Comparison of ENCODE assay signal across 1 fruit fly cellular context in genomic region chrX:21072953-21073352, dm6.
TF ChIP-seq lines count a peak whose summit lies in the region.

No protein-coding gene starts in this region.

TF ChIP-seq in whole organism, embryonic, 481 proteins besides CTCF, POLR2A, EP300 and RAD21 (continued from another document):
- TF ChIP-seq CG1603 (tag; optimal IDR thresholded peaks at IDR 0.05; lab: Kevin White, UChicago), result peak; percentile 37
- no peak for TF ChIP-seq Dp (GFP tag; optimal IDR thresholded peaks at IDR 0.05; lab: Kevin White, UChicago)
- peak; percentile 14 for TF ChIP-seq Xbp1 (GFP tag; optimal IDR thresholded peaks at IDR 0.05; lab: Kevin White, UChicago)
- TF ChIP-seq Med (GFP tag; lab: Kevin White, UChicago), result peak; percentile 68
- TF ChIP-seq Camta (GFP tag; optimal IDR thresholded peaks at IDR 0.05; lab: Kevin White, UChicago), result no peak
- peak; percentile 35 for TF ChIP-seq dmrt99B (tag; optimal IDR thresholded peaks at IDR 0.05; lab: Kevin White, UChicago)
- no peak for TF ChIP-seq ase (GFP tag; IDR thresholded peaks at IDR 0.05; lab: Robert Waterston, UW)
- TF ChIP-seq Bteb2 (GFP tag; optimal IDR thresholded peaks at IDR 0.05; lab: Kevin White, UChicago), result no peak
- peak; percentile 17 for TF ChIP-seq CG2712 (tag; optimal IDR thresholded peaks at IDR 0.05; lab: Kevin White, UChicago)
- TF ChIP-seq stwl (tag; optimal IDR thresholded peaks at IDR 0.05; lab: Kevin White, UChicago), result no peak
- no peak for TF ChIP-seq Taf1 (GFP tag; IDR thresholded peaks at IDR 0.05; lab: Robert Waterston, UW)
- TF ChIP-seq trem (tag; optimal IDR thresholded peaks at IDR 0.05; lab: Kevin White, UChicago), result no peak
- peak; percentile 13 for TF ChIP-seq tio (GFP tag; optimal IDR thresholded peaks at IDR 0.05; lab: Kevin White, UChicago)
- no peak for TF ChIP-seq sc (optimal IDR thresholded peaks at IDR 0.05; lab: Kevin White, UChicago)
- no peak for TF ChIP-seq sc (GFP tag; optimal IDR thresholded peaks at IDR 0.05; lab: Kevin White, UChicago)
- TF ChIP-seq ro (GFP tag; IDR thresholded peaks at IDR 0.05; lab: Robert Waterston, UW), result no peak
- TF ChIP-seq bcd (GFP tag; optimal IDR thresholded peaks at IDR 0.05; lab: Kevin White, UChicago), result no peak
- TF ChIP-seq caup (GFP tag; optimal IDR thresholded peaks at IDR 0.05; lab: Kevin White, UChicago; ENCODE audit: severe bottlenecking), result no peak
- no peak for TF ChIP-seq CG7357 (GFP tag; IDR thresholded peaks at IDR 0.05; lab: Robert Waterston, UW)
- TF ChIP-seq HHEX (GFP tag; optimal IDR thresholded peaks at IDR 0.05; lab: Kevin White, UChicago), result no peak
- TF ChIP-seq CG13424 (tag; optimal IDR thresholded peaks at IDR 0.05; lab: Kevin White, UChicago), result peak; percentile 1
- TF ChIP-seq zen2 (GFP tag; IDR thresholded peaks at IDR 0.05; lab: Robert Waterston, UW; ENCODE audit: partially characterized antibody), result no peak
- TF ChIP-seq Oaz (GFP tag; IDR thresholded peaks at IDR 0.05; lab: Robert Waterston, UW), result no peak
- 0 out of 2 replicates have a peak, but pooled peaks have one; percentile 23 for TF ChIP-seq lmd (GFP tag; IDR thresholded peaks at IDR 0.05; lab: Robert Waterston, UW)
- TF ChIP-seq CG13296 (GFP tag; optimal IDR thresholded peaks at IDR 0.05; lab: Kevin White, UChicago), result no peak
- no peak for TF ChIP-seq CG15073 (GFP tag; optimal IDR thresholded peaks at IDR 0.05; lab: Kevin White, UChicago)
- TF ChIP-seq Oli (tag; optimal IDR thresholded peaks at IDR 0.05; lab: Kevin White, UChicago), result peak; percentile 18
- no peak for TF ChIP-seq esg (GFP tag; conservative IDR thresholded peaks at IDR 0.05; lab: Robert Waterston, UW)
- TF ChIP-seq Antp (GFP tag; optimal IDR thresholded peaks at IDR 0.05; lab: Kevin White, UChicago), result no peak
- no peak for TF ChIP-seq CG34376 (GFP tag; optimal IDR thresholded peaks at IDR 0.05; lab: Kevin White, UChicago)
- TF ChIP-seq CG1647 (GFP tag; optimal IDR thresholded peaks at IDR 0.05; lab: Kevin White, UChicago), result no peak
- no peak for TF ChIP-seq CG16815 (GFP tag; optimal IDR thresholded peaks at IDR 0.05; lab: Kevin White, UChicago)
- peak; percentile 39 for TF ChIP-seq CG18599 (GFP tag; optimal IDR thresholded peaks at IDR 0.05; lab: Kevin White, UChicago)
- TF ChIP-seq CG34224 (GFP tag; IDR thresholded peaks at IDR 0.05; lab: Robert Waterston, UW; ENCODE audit: partially characterized antibody), result no peak
- peak; percentile 12 for TF ChIP-seq CG17359 (tag; optimal IDR thresholded peaks at IDR 0.05; lab: Kevin White, UChicago)
- TF ChIP-seq sens (GFP tag; lab: Kevin White, UChicago), result peak; percentile 49
- no peak for TF ChIP-seq ftz-f1 (GFP tag; optimal IDR thresholded peaks at IDR 0.05; lab: Kevin White, UChicago)
- peak; percentile 39; the same call in 1 of the 2 replicates for TF ChIP-seq Xrp1 (GFP tag; IDR thresholded peaks at IDR 0.05; lab: Robert Waterston, UW)
- no peak for TF ChIP-seq peb (GFP tag; IDR thresholded peaks at IDR 0.05; lab: Robert Waterston, UW)
- TF ChIP-seq ranshi (GFP tag; IDR thresholded peaks at IDR 0.05; lab: Robert Waterston, UW), result no peak
- TF ChIP-seq CG2120 (GFP tag; optimal IDR thresholded peaks at IDR 0.05; lab: Kevin White, UChicago), result peak; percentile 16
- no peak for TF ChIP-seq CG1024 (GFP tag; IDR thresholded peaks at IDR 0.05; lab: Robert Waterston, UW)
- peak; percentile 3 for TF ChIP-seq unpg (GFP tag; optimal IDR thresholded peaks at IDR 0.05; lab: Kevin White, UChicago)
- no peak for TF ChIP-seq CG18011 (GFP tag; optimal IDR thresholded peaks at IDR 0.05; lab: Kevin White, UChicago)
- no peak for TF ChIP-seq Scr (GFP tag; IDR thresholded peaks at IDR 0.05; lab: Robert Waterston, UW; ENCODE audit: partially characterized antibody)
- TF ChIP-seq NFAT (GFP tag; IDR thresholded peaks at IDR 0.05; lab: Robert Waterston, UW), result no peak
- TF ChIP-seq CG11093 (GFP tag; IDR thresholded peaks at IDR 0.05; lab: Robert Waterston, UW), result no peak
- no peak for TF ChIP-seq CG9437 (GFP tag; optimal IDR thresholded peaks at IDR 0.05; lab: Kevin White, UChicago)
- no peak for TF ChIP-seq Atf6 (GFP tag; IDR thresholded peaks at IDR 0.05; lab: Robert Waterston, UW)
- TF ChIP-seq lov (optimal IDR thresholded peaks at IDR 0.05; lab: Kevin White, UChicago), result no peak
- TF ChIP-seq lov (GFP tag; IDR thresholded peaks at IDR 0.05; lab: Robert Waterston, UW), result no peak
- TF ChIP-seq maf-S (GFP tag; optimal IDR thresholded peaks at IDR 0.05; lab: Kevin White, UChicago), result no peak
- TF ChIP-seq zf30C (GFP tag; optimal IDR thresholded peaks at IDR 0.05; lab: Kevin White, UChicago), result peak; percentile 17
- no peak for TF ChIP-seq ash1 (GFP tag; optimal IDR thresholded peaks at IDR 0.05; lab: Kevin White, UChicago)
- TF ChIP-seq CG18262 (tag; optimal IDR thresholded peaks at IDR 0.05; lab: Kevin White, UChicago), result peak; percentile 10
- TF ChIP-seq Hr51 (GFP tag; optimal IDR thresholded peaks at IDR 0.05; lab: Kevin White, UChicago), result peak in 1 of 2 experiments; percentile 19
- TF ChIP-seq CG12659 (GFP tag; optimal IDR thresholded peaks at IDR 0.05; lab: Kevin White, UChicago), result no peak
- TF ChIP-seq Myb (GFP tag; optimal IDR thresholded peaks at IDR 0.05; lab: Kevin White, UChicago), result no peak
- TF ChIP-seq CG17829 (tag; optimal IDR thresholded peaks at IDR 0.05; lab: Kevin White, UChicago), result peak; percentile 1
- TF ChIP-seq D19A (tag; optimal IDR thresholded peaks at IDR 0.05; lab: Kevin White, UChicago), result peak; percentile 11
